Worm (Caenorhabditis elegans): ENCODE data around the gene C35A5.8.

The C35A5.8 gene

DNA sequence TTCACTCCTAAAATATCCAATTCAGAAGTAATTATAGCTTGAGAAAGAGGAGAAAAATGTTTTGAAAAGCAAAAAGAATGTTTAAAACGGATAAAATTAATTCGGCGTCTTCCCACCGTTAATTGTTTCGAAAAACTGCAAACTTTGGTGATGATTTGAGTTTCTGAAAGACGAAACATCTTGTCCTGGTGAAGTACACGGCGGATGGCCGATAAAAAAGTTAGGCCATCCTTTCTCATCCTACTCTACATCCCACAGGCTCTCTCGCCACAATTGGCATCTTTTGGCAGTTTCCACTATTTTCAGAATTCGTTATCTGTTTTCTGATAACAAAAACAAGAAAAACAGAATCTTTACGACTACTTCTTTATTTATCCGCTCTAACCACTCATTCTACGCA is at the start of gene C35A5.8, which contains the start of gene hda-11:
Gene C35A5.8 (minus strand): TSS at position 7 of the 400 bp plus-strand sequence.
Gene hda-11 (plus strand): TSS at position 283 of the 400 bp plus-strand sequence.
- TF ChIP-seq rnt-1 (tag; optimal IDR thresholded peaks at IDR 0.05) (peak; percentile 60), ttx-3 (tag; optimal IDR thresholded peaks at IDR 0.05) (peak; percentile 25), hlh-15 (tag; optimal IDR thresholded peaks at IDR 0.05) (peak; percentile 1), sdc-2 (tag; optimal IDR thresholded peaks at IDR 0.05) (peak; percentile 22), ets-4 (tag; optimal IDR thresholded peaks at IDR 0.05) (peak; percentile 89), F13H6.1 (tag; optimal IDR thresholded peaks at IDR 0.05) (peak; percentile 65), hlh-6 (tag; optimal IDR thresholded peaks at IDR 0.05) (peak; percentile 7), tbx-7 (tag; optimal IDR thresholded peaks at IDR 0.05) (peak; percentile 88), elt-2 (tag; optimal IDR thresholded peaks at IDR 0.05) (peak; percentile 78), unc-42 (tag; optimal IDR thresholded peaks at IDR 0.05) (peak; percentile 22), lin-11 (tag; optimal IDR thresholded peaks at IDR 0.05) (no peak), pag-3 (tag; optimal IDR thresholded peaks at IDR 0.05; ENCODE audit: borderline replicate concordance) (no peak), gmeb-2 (tag; optimal IDR thresholded peaks at IDR 0.05) (no peak), ceh-31 (tag; optimal IDR thresholded peaks at IDR 0.05) (peak; percentile 94), lim-6 (tag; optimal IDR thresholded peaks at IDR 0.05) (peak; percentile 63), fax-1 (tag; optimal IDR thresholded peaks at IDR 0.05) (peak; percentile 39), C38D4.7 (GFP tag; optimal IDR thresholded peaks at IDR 0.05) (no peak), tbx-2 (tag; optimal IDR thresholded peaks at IDR 0.05) (peak; percentile 90), mec-3 (tag; optimal IDR thresholded peaks at IDR 0.05; ENCODE audit: borderline replicate concordance) (peak; percentile 84), ceh-19 (GFP tag; optimal IDR thresholded peaks at IDR 0.05) (peak; percentile 15), ceh-34 (tag; optimal IDR thresholded peaks at IDR 0.05) (peak; percentile 48), C08G9.2 (tag; optimal IDR thresholded peaks at IDR 0.05) (peak; percentile 96), hlh-8 (tag; optimal IDR thresholded peaks at IDR 0.05) (peak; percentile 82), pqm-1 (tag; optimal IDR thresholded peaks at IDR 0.05) (no peak), ceh-2 (tag; optimal IDR thresholded peaks at IDR 0.05) (peak; percentile 91), fkh-6 (tag; optimal IDR thresholded peaks at IDR 0.05) (peak; percentile 52), ceh-18 (tag; optimal IDR thresholded peaks at IDR 0.05) (peak; percentile 15), madf-2 (tag; optimal IDR thresholded peaks at IDR 0.05) (no peak), zip-5 (tag; optimal IDR thresholded peaks at IDR 0.05) (peak; percentile 62), nfya-1 (tag; optimal IDR thresholded peaks at IDR 0.05) (peak; percentile 8), ref-2 (tag; optimal IDR thresholded peaks at IDR 0.05) (peak; percentile 88)

DNA sequence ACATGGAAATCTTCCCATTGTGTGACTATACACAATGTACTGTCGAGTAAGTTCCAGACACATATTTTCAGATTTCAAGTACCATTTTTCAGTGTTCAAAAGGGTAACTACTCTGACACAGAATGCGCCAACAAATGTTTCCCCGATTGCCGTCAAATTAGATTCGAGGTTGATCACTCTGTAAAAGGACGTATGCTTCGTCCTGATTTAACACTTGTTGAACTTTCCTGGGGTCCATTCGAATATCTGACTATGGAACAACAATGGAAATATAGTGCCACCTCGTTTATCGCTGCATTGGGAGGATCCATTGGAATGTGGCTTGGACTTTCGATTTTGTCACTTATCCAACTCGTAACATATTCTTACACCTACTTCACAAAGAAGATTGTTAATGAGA is 48.5 kb upstream of the C35A5.8 start:
- TF ChIP-seq elt-4 (tag; optimal IDR thresholded peaks at IDR 0.05) (no peak), ceh-34 (tag; optimal IDR thresholded peaks at IDR 0.05) (no peak), ztf-16 (tag; optimal IDR thresholded peaks at IDR 0.05) (no peak), C08G9.2 (tag; optimal IDR thresholded peaks at IDR 0.05) (no peak), ahr-1 (tag; optimal IDR thresholded peaks at IDR 0.05) (no peak), ceh-24 (tag; optimal IDR thresholded peaks at IDR 0.05) (no peak)

DNA sequence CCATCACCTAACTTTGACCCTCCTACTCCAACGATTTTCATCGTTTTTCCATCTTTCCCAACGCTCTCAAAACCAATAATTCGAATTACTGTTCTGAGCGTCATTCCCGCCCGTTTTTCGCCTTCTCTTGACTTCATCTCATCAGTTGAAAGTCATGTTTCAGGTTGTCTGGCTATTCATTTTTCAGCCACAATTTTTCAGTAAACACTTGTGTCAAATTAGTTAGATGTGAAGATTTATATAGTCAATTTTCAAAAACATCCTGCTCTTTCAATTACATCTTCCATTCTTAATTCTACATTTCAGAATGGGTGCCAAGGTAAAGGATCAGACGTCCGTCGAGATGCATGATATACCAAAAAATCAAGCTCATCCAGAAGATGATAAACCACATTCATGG is 46.9 kb upstream of the C35A5.8 start, which contains the start of gene del-6:
Gene del-6 (plus strand): TSS at position 301 of the 400 bp plus-strand sequence.
- TF ChIP-seq fkh-10 (GFP tag; optimal IDR thresholded peaks at IDR 0.05) (no peak), fax-1 (tag; optimal IDR thresholded peaks at IDR 0.05) (no peak), ztf-16 (tag; optimal IDR thresholded peaks at IDR 0.05) (no peak), sox-2 (GFP tag; IDR thresholded peaks at IDR 0.05) (no peak), unc-55 (GFP tag; optimal IDR thresholded peaks at IDR 0.05) (no peak), ceh-19 (GFP tag; optimal IDR thresholded peaks at IDR 0.05) (no peak), ttx-3 (tag; optimal IDR thresholded peaks at IDR 0.05) (no peak), hlh-6 (tag; optimal IDR thresholded peaks at IDR 0.05) (no peak), ceh-24 (tag; optimal IDR thresholded peaks at IDR 0.05) (no peak), ahr-1 (tag; optimal IDR thresholded peaks at IDR 0.05) (no peak), tbx-7 (tag; optimal IDR thresholded peaks at IDR 0.05) (no peak), pros-1 (tag; optimal IDR thresholded peaks at IDR 0.05) (no peak), elt-4 (tag; optimal IDR thresholded peaks at IDR 0.05) (no peak), ets-4 (tag; optimal IDR thresholded peaks at IDR 0.05) (no peak), pax-1 (tag; optimal IDR thresholded peaks at IDR 0.05) (no peak), syd-9 (tag; optimal IDR thresholded peaks at IDR 0.05) (no peak), ceh-9 (tag; optimal IDR thresholded peaks at IDR 0.05) (no peak), hlh-13 (GFP tag; optimal IDR thresholded peaks at IDR 0.05) (no peak)

All from whole organism, late embryonic.